Worm (Caenorhabditis elegans) whole organism, dauer: Measurements from ENCODE around the gene F10A3.11.

ENCODE experiments used
- unc-62 ChIP-seq: sonication (generic microtip); optimal IDR thresholded peaks from 2 replicates; lab custom pipeline; 2017; ENCODE audit warnings: missing biosample characterization, missing genetic modification reagents, missing genetic modification characterization

The F10A3.11 gene

ce11 chrV:16142371-16142770, 20.1 kb upstream of the F10A3.11 start, which contains the start of gene fbxa-18:
Gene fbxa-18, plus strand, starts transcription at chrV:16142671.
- TF ChIP-seq unc-62 (GFP tag; lab: Kevin White, UChicago), result no peak

- no peak for TF ChIP-seq unc-62 (GFP tag; lab: Kevin White, UChicago)
Observed at ce11 chrV:16143066-16143581, 19.4 kb upstream of the F10A3.11 start, which contains the start of gene fbxa-88. Gene fbxa-88, minus strand, starts transcription at chrV:16143116.

DNA sequence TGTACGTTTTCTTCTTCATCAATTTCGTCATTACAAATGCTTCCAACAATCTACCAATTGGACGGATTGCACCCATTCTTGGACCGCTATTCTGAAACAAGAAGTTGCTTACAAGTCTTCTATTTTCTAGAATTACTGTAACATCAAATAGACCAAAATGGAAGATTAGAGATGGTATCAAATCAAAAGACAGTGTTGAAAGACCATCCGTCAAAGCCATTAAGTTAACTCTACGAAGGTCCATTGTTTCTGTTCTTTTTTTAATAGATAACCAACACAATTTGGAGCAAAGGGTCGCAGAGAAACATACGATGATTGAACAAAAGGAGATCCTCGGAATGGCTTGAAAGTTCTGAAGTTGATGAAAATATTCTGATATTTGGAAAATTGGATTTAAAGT, 17.5 kb upstream of the F10A3.11 start:
- TF ChIP-seq unc-62 (GFP tag; lab: Kevin White, UChicago), result no peak

ce11 chrV:16148805-16149204, 13.7 kb upstream of the F10A3.11 start, which contains the start of gene F10A3.4:
Gene F10A3.4, plus strand, starts transcription at chrV:16149105.
- TF ChIP-seq unc-62 (GFP tag; lab: Kevin White, UChicago), result no peak

DNA sequence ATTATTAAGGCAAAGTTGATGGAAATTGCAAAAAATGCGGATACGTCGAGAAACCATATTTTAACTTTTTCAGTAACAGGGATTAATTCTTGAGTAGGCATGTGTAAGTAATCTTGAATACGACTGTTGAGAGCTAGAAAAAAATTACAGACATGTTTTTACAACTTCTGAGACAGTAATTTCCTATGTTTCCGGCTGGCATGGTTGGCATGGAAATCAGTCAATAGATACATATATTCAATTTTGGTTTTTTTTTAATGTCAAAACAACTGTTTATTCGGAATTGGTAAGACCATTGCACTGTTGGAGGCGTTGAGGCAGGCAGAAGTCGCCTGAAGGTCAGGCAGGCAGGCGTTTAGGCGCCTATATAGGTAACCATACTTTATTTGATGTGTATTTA, 9.1 kb upstream of the F10A3.11 start, which contains the start of gene str-254:
TSS of gene str-254 (minus strand) at position 101 of the 400 bp plus-strand sequence.
- TF ChIP-seq unc-62 (GFP tag; lab: Kevin White, UChicago), result no peak

ce11 chrV:16155111-16155510, 7.4 kb upstream of the F10A3.11 start, which contains the start of gene str-97:
Gene str-97, minus strand, starts transcription at chrV:16155211.
- no peak for TF ChIP-seq unc-62 (GFP tag; lab: Kevin White, UChicago)

ce11 chrV:16158391-16158790, 4.1 kb upstream of the F10A3.11 start, which contains the start of gene str-99:
Gene str-99, minus strand, starts transcription at chrV:16158491.
- no peak for TF ChIP-seq unc-62 (GFP tag; lab: Kevin White, UChicago)

DNA sequence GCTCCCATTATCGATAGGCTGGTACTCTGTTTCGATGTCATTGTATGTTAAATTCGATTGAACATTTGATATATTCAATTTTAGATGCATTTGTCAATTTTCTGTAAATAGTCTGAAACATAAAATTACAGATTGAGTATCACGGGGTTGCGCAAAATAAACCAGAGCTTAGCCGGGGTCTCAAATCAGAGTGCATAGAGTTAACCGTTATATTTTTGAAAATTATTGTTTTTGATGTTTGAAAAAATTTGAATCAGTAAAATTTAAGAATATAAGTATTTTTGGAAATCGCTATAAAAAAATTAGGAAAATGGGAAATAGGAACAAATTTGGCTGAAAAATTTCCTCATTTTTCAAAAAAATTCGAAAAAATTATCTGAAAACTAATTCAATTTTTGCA, 2.9 kb upstream of the F10A3.11 start, which contains the start of gene F10A3.17:
TSS of gene F10A3.17 (minus strand) at position 101 of the 400 bp plus-strand sequence.
- TF ChIP-seq unc-62 (GFP tag; lab: Kevin White, UChicago), result no peak

DNA sequence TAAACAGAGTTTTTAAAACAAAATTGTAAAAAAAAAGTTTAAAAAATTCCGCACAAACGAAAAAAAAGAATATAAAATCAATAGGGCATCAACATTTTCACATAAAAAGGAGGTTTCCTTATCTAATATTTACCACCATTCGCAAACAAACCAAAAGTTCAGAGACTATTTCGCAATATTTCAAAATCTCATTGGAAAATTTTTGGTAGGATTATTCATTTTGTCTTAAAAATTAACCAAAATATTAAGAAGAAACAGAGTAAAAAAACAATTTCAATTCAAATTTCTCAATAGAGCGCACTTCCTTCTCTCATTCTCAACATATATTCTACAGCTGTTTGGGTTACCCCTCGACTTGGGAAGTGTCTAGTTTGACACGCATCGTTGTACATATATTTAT, 2.4 kb upstream of the F10A3.11 start:
- TF ChIP-seq unc-62 (GFP tag; lab: Kevin White, UChicago), result no peak

ce11 chrV:16163719-16164118, 1.2 kb downstream of the F10A3.11 start, which contains the start of gene F10A3.12:
Gene F10A3.12, plus strand, starts transcription at chrV:16164019.
- TF ChIP-seq unc-62 (GFP tag; lab: Kevin White, UChicago), result no peak

- no peak for TF ChIP-seq unc-62 (GFP tag; lab: Kevin White, UChicago)
Observed at ce11 chrV:16165936-16166335, 3.5 kb downstream of the F10A3.11 start, which contains the start of gene str-108. Gene str-108, plus strand, starts transcription at chrV:16166236.

- no peak for TF ChIP-seq unc-62 (GFP tag; lab: Kevin White, UChicago)
Observed at ce11 chrV:16169026-16169425, 6.5 kb downstream of the F10A3.11 start, which contains the start of gene str-111. Gene str-111, minus strand, starts transcription at chrV:16169126.

DNA sequence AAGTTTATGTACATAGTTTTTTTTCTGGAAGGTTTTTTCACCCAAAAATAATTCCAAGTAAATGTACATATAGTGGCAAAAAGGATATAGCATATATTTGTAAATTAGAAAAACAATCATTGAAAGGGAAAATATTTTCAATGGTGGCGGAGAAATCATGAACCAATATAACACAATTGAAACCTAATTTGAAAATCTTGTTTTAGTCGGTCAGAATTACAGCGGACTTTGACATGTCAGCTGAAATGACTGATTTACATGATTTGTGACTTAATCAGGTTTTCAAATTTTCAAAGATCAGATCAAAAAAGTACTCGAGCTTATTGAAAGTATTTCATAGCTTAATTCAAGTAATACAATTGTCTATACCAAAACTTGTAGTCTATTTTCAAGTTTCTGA, 9.2 kb downstream of the F10A3.11 start, which contains the start of gene K05D4.9:
TSS of gene K05D4.9 (minus strand) at position 101 of the 400 bp plus-strand sequence.
- TF ChIP-seq unc-62 (GFP tag; lab: Kevin White, UChicago), result no peak

DNA sequence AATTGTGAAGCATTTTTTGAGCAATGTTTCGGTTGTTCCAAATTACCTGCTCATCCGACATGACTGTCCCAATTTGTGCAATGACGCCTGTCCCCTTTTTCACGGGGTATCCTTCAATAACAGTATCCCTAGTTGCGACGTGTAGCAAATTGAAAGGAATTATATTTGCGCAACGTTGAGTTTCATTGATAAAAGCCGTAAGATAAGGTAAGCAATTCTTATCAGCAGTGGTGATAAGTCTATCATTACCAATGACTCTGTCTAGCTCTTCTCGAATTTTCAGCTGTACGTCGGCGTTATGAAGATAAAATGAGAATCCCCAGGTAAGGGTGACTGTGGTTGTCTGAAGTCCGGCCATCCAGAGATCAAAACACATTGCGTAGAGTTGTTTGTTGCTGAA, 11.6 kb downstream of the F10A3.11 start:
- no peak for TF ChIP-seq unc-62 (GFP tag; lab: Kevin White, UChicago)

DNA sequence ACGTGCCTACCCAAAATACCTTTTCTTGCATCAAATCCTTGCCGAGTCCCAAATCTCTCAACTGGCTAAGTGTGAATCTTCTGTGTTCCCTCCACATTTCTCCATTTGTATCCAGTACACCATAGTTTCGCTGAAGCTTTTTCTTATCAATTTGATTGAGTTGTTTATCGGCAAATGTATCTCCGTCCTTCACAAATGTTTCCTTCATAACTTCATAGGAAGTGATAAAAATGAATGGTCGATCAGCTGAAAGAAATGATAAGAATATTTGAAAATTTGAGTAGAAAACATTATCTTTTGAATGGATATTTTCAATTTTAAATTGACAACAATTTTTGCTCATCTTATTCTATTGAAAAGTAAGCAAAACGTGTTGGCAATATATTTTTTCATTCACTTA, 12.7 kb downstream of the F10A3.11 start:
- no peak for TF ChIP-seq unc-62 (GFP tag; lab: Kevin White, UChicago)

- no peak for TF ChIP-seq unc-62 (GFP tag; lab: Kevin White, UChicago)
Observed at ce11 chrV:16175757-16176156, 13.3 kb downstream of the F10A3.11 start, which contains the start of gene cyp-33D1. Gene cyp-33D1, minus strand, starts transcription at chrV:16175857.

ce11 chrV:16180350-16180749, 17.9 kb downstream of the F10A3.11 start, which contains the start of gene str-106:
Gene str-106, plus strand, starts transcription at chrV:16180650.
- no peak for TF ChIP-seq unc-62 (GFP tag; lab: Kevin White, UChicago)
